Fruit fly (Drosophila melanogaster) whole organism, prepupa: ENCODE measurements around the gene CG3349.
A peak's percentile ranks its signal among the peaks of the same experiment; 100 is the strongest.

Source experiments
- Blimp-1 ChIP-seq: fragments of 200-800 bp; sonication (Bioruptor generic); optimal IDR thresholded peaks from 3 replicates; lab custom pipeline; 2017; ENCODE audit warnings: missing biosample characterization, missing genetic modification characterization, mild to moderate bottlenecking, moderate library complexity, missing genetic modification reagents
- CG10669 ChIP-seq: fragments of 200-800 bp; sonication (Bioruptor generic); optimal IDR thresholded peaks from 3 replicates; lab custom pipeline; 2018; ENCODE audit warnings: missing biosample characterization, mild to moderate bottlenecking, missing genetic modification characterization, moderate library complexity
- CG11294 ChIP-seq: fragments of 200-800 bp; sonication (Bioruptor generic); IDR thresholded peaks from 2 replicates; pipeline ENCODE4 v1.3.6; 2022; ENCODE audit warnings: missing biosample characterization, missing genetic modification characterization
- CG11762 ChIP-seq: fragments of 200-800 bp; sonication (Bioruptor generic); optimal IDR thresholded peaks from 3 replicates; lab custom pipeline; 2016; ENCODE audit warnings: missing biosample characterization, missing genetic modification characterization; ENCODE audit not compliant: insufficient read depth
- CG15336 ChIP-seq: fragments of 200-800 bp; sonication (Bioruptor generic); IDR thresholded peaks from 2 replicates; pipeline ENCODE4 v1.3.6; 2022; ENCODE audit warnings: missing biosample characterization, missing genetic modification characterization
- CG16779 ChIP-seq: fragments of 200-800 bp; sonication (Bioruptor generic); optimal IDR thresholded peaks from 3 replicates; lab custom pipeline; 2017; ENCODE audit warnings: missing biosample characterization, mild to moderate bottlenecking, missing genetic modification characterization
- CG3032 ChIP-seq: fragments of 200-800 bp; optimal IDR thresholded peaks from 2 replicates; lab custom pipeline; 2019; ENCODE audit warnings: missing biosample characterization, mild to moderate bottlenecking, missing genetic modification characterization, moderate library complexity
- CG31627 ChIP-seq: fragments of 200-800 bp; sonication (Bioruptor generic); optimal IDR thresholded peaks from 3 replicates; lab custom pipeline; 2016; ENCODE audit warnings: missing biosample characterization, missing genetic modification characterization
- CG32006 ChIP-seq: fragments of 200-800 bp; sonication (Bioruptor generic); optimal IDR thresholded peaks from 3 replicates; lab custom pipeline; 2017; ENCODE audit warnings: missing biosample characterization, mild to moderate bottlenecking, missing genetic modification characterization
- CG34406 ChIP-seq: fragments of 200-800 bp; sonication (Bioruptor generic); optimal IDR thresholded peaks from 3 replicates; lab custom pipeline; 2016; ENCODE audit warnings: missing biosample characterization, missing genetic modification characterization
- CG3919 ChIP-seq: fragments of 200-800 bp; sonication (Bioruptor generic); optimal IDR thresholded peaks from 3 replicates; lab custom pipeline; 2016; ENCODE audit warnings: missing biosample characterization, missing genetic modification characterization
- CG6276 ChIP-seq: fragments of 200-800 bp; sonication (Bioruptor generic); optimal IDR thresholded peaks from 2 replicates; lab custom pipeline; 2017; ENCODE audit warnings: missing biosample characterization, mild to moderate bottlenecking, missing genetic modification characterization
- CG6808 ChIP-seq: fragments of 200-800 bp; sonication (Bioruptor generic); optimal IDR thresholded peaks from 3 replicates; lab custom pipeline; 2017; ENCODE audit warnings: missing biosample characterization, missing genetic modification characterization, mild to moderate bottlenecking, moderate library complexity, missing genetic modification reagents
- CG6854 ChIP-seq: fragments of 200-800 bp; sonication (Bioruptor generic); optimal IDR thresholded peaks from 2 replicates; lab custom pipeline; 2017; ENCODE audit warnings: missing biosample characterization, mild to moderate bottlenecking, missing genetic modification characterization
- CG7368 ChIP-seq: fragments of 200-800 bp; sonication (Bioruptor generic); optimal IDR thresholded peaks from 3 replicates; lab custom pipeline; 2016; ENCODE audit warnings: missing biosample characterization, missing genetic modification characterization
- CG8119 ChIP-seq: fragments of 200-800 bp; sonication (Bioruptor generic); IDR thresholded peaks from 3 replicates; pipeline ENCODE4 v1.3.6; 2022; ENCODE audit warnings: missing biosample characterization, missing genetic modification characterization
- CG8319 ChIP-seq: fragments of 200-800 bp; sonication (Bioruptor generic); optimal IDR thresholded peaks from 3 replicates; lab custom pipeline; 2016; ENCODE audit warnings: missing biosample characterization, missing genetic modification characterization
- CG8632 ChIP-seq: fragments of 200-800 bp; sonication (Bioruptor generic); optimal IDR thresholded peaks from 3 replicates; lab custom pipeline; 2016; ENCODE audit warnings: missing biosample characterization, missing genetic modification characterization
- CG9139 ChIP-seq: fragments of 200-800 bp; sonication (Bioruptor generic); optimal IDR thresholded peaks from 3 replicates; lab custom pipeline; 2017; ENCODE audit warnings: missing biosample characterization, mild to moderate bottlenecking, missing genetic modification characterization
- Eip75B ChIP-seq: fragments of 200-800 bp; sonication (Bioruptor generic); optimal IDR thresholded peaks from 3 replicates; lab custom pipeline; 2016; ENCODE audit warnings: missing biosample characterization, missing genetic modification characterization
- Eip78C ChIP-seq: fragments of 200-800 bp; sonication (Bioruptor generic); peaks from one replicate; lab custom pipeline; 2016; ENCODE audit warnings: missing biosample characterization, missing genetic modification characterization
- Eip93F ChIP-seq: fragments of 200-800 bp; sonication (Bioruptor generic); optimal IDR thresholded peaks from 2 replicates; lab custom pipeline; 2016; ENCODE audit warnings: missing biosample characterization, mild to moderate bottlenecking, missing genetic modification characterization
- Ets96B ChIP-seq: fragments of 200-800 bp; optimal IDR thresholded peaks from 2 replicates; lab custom pipeline; 2019; ENCODE audit warnings: missing biosample characterization, mild to moderate bottlenecking, missing genetic modification characterization, moderate library complexity
- Gug ChIP-seq: fragments of 200-800 bp; sonication (Bioruptor generic); IDR thresholded peaks from 2 replicates; pipeline ENCODE4 v1.3.6; 2022; ENCODE audit warnings: missing biosample characterization, missing genetic modification characterization
- Hr39 ChIP-seq: fragments of 200-800 bp; sonication (Bioruptor generic); optimal IDR thresholded peaks from 2 replicates; lab custom pipeline; 2016; ENCODE audit warnings: missing biosample characterization, missing genetic modification characterization
- Lpt ChIP-seq: fragments of 200-800 bp; sonication (Bioruptor generic); optimal IDR thresholded peaks from 3 replicates; lab custom pipeline; 2016; ENCODE audit warnings: missing biosample characterization, missing genetic modification characterization
- Met ChIP-seq: fragments of 200-800 bp; sonication (Bioruptor generic); optimal IDR thresholded peaks from 3 replicates; lab custom pipeline; 2016; ENCODE audit warnings: missing biosample characterization, missing genetic modification characterization
- OdsH ChIP-seq: fragments of 200-800 bp; sonication (Bioruptor generic); optimal IDR thresholded peaks from 3 replicates; lab custom pipeline; 2016; ENCODE audit warnings: missing biosample characterization, missing genetic modification characterization
- Sox102F ChIP-seq: fragments of 200-800 bp; sonication (Bioruptor generic); optimal IDR thresholded peaks from 2 replicates; lab custom pipeline; 2016; ENCODE audit warnings: missing biosample characterization, mild to moderate bottlenecking, missing genetic modification characterization
- Sox14 ChIP-seq: fragments of 200-800 bp; sonication (Bioruptor generic); optimal IDR thresholded peaks from 3 replicates; lab custom pipeline; 2016; ENCODE audit warnings: missing biosample characterization, missing genetic modification characterization
- Sox15 ChIP-seq: fragments of 200-800 bp; sonication (Bioruptor generic); optimal IDR thresholded peaks from 3 replicates; lab custom pipeline; 2016; ENCODE audit warnings: missing biosample characterization, missing genetic modification characterization
- achi ChIP-seq: fragments of 200-800 bp; sonication (Bioruptor generic); optimal IDR thresholded peaks from 3 replicates; lab custom pipeline; 2016; ENCODE audit warnings: missing biosample characterization, missing genetic modification characterization
- cyc ChIP-seq: fragments of 200-800 bp; sonication (Bioruptor generic); optimal IDR thresholded peaks from 3 replicates; lab custom pipeline; 2016; ENCODE audit warnings: missing biosample characterization, missing genetic modification characterization
- dsx ChIP-seq: fragments of 200-800 bp; optimal IDR thresholded peaks from 3 replicates; lab custom pipeline; 2019; ENCODE audit warnings: missing biosample characterization, mild to moderate bottlenecking, missing genetic modification characterization, moderate library complexity; ENCODE audit not compliant: poor library complexity, severe bottlenecking
- eg ChIP-seq: fragments of 200-800 bp; sonication (Bioruptor generic); IDR thresholded peaks from 3 replicates; pipeline ENCODE4 v1.3.6; 2022; ENCODE audit warnings: missing biosample characterization, missing genetic modification characterization
- fd59A ChIP-seq: fragments of 200-800 bp; sonication (Bioruptor generic); optimal IDR thresholded peaks from 2 replicates; lab custom pipeline; 2017; ENCODE audit warnings: missing biosample characterization, mild to moderate bottlenecking, missing genetic modification characterization, missing genetic modification reagents
- fkh ChIP-seq: fragments of 200-800 bp; sonication (Bioruptor generic); optimal IDR thresholded peaks from 3 replicates; lab custom pipeline; 2017; ENCODE audit warnings: missing biosample characterization, mild to moderate bottlenecking, missing genetic modification characterization, moderate library complexity
- lz ChIP-seq: fragments of 200-800 bp; sonication (Bioruptor generic); optimal IDR thresholded peaks from 3 replicates; lab custom pipeline; 2016; ENCODE audit warnings: missing biosample characterization, missing genetic modification characterization
- net ChIP-seq: fragments of 200-800 bp; sonication (Bioruptor generic); optimal IDR thresholded peaks from 3 replicates; lab custom pipeline; 2016; ENCODE audit warnings: missing biosample characterization, missing genetic modification characterization
- pdm3 ChIP-seq: fragments of 200-800 bp; sonication (Bioruptor generic); optimal IDR thresholded peaks from 3 replicates; lab custom pipeline; 2016; ENCODE audit warnings: missing biosample characterization, missing genetic modification characterization
- salr ChIP-seq, 2 experiments: fragments of 200-800 bp; sonication (Bioruptor generic); optimal IDR thresholded peaks; 3 replicates each; lab custom pipeline; 2016 to 2018; ENCODE audit warnings: missing biosample characterization in 2 of 2, missing genetic modification characterization in 2 of 2, mild to moderate bottlenecking in 1 of 2
- spab ChIP-seq: fragments of 200-800 bp; sonication (Bioruptor generic); optimal IDR thresholded peaks from 2 replicates; lab custom pipeline; 2017; ENCODE audit warnings: missing biosample characterization, mild to moderate bottlenecking, missing genetic modification characterization, missing genetic modification reagents
- ss ChIP-seq, 2 experiments: fragments of 200-800 bp; sonication (Bioruptor generic); optimal IDR thresholded peaks; 2 replicates in 1 of 2; 3 replicates in 1 of 2; lab custom pipeline; 2017 to 2018; ENCODE audit warnings: mild to moderate bottlenecking in 2 of 2, missing biosample characterization in 2 of 2, missing genetic modification characterization in 2 of 2, moderate library complexity in 1 of 2
- svp ChIP-seq: fragments of 200-800 bp; sonication (Bioruptor generic); peaks from one replicate; lab custom pipeline; 2016; ENCODE audit warnings: missing biosample characterization, missing genetic modification characterization
- topi ChIP-seq: fragments of 200-800 bp; sonication (Bioruptor generic); optimal IDR thresholded peaks from 3 replicates; lab custom pipeline; 2016; ENCODE audit warnings: missing biosample characterization, missing genetic modification characterization
- vri ChIP-seq: fragments of 200-800 bp; sonication (Bioruptor generic); optimal IDR thresholded peaks from 3 replicates; lab custom pipeline; 2016; ENCODE audit warnings: missing biosample characterization, mild to moderate bottlenecking, missing genetic modification characterization

The CG3349 gene

dm6 chr3L:15011638-15012335 lies 32.4 kb downstream of the CG3349 start (continued):
- TF ChIP-seq CG3919 (peak; percentile 66), fkh (GFP tag; lab: Kevin White, UChicago) (no peak), Lpt (GFP tag; lab: Kevin White, UChicago) (peak; percentile 63), Eip78C (peak; percentile 94), Eip75B (GFP tag; lab: Kevin White, UChicago) (peak; percentile 80), CG15336 (GFP tag; lab: Robert Waterston, UW) (peak; percentile 87), ss (GFP tag; optimal IDR thresholded peaks at IDR 0.05; lab: Kevin White, UChicago) (peak; percentile 62 to 81), CG11762 (GFP tag; lab: Kevin White, UChicago) (peak; percentile 54), Ets96B (tag; lab: Kevin White, UChicago) (peak; percentile 88), Hr39 (GFP tag; lab: Kevin White, UChicago) (peak; percentile 34), CG6276 (GFP tag; lab: Kevin White, UChicago) (peak; percentile 73), CG34406 (peak; percentile 76), topi (GFP tag; lab: Kevin White, UChicago) (peak; percentile 59)
- TF ChIP-seq, all 60 proteins: peak for 52

DNA sequence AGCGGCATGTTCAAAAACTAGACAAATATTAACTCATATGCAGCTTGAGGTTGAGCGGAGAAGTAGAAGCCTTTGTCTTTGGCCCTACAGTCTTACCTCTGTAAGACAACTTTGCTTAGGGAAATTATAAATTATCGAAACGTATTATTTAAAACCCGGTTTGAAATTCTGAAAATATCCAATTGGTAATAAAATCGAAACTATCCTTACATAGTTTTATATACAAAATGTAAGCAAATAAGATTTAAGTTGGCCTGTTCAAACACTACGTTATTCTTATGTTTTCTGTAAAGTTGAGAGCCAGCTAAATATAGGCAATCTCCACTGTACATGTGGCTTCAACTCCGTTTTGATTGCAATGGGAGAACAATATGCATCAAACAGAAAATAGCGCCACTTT lies 33.9 kb downstream of the CG3349 start:
- TF ChIP-seq Eip78C (peak; percentile 75), Blimp-1 (no peak), vri (no peak), salr (GFP tag; optimal IDR thresholded peaks at IDR 0.05; lab: Kevin White, UChicago) (peak in 1 of 2 experiments; percentile 31), Met (GFP tag; lab: Kevin White, UChicago) (peak; percentile 3), spab (GFP tag; lab: Kevin White, UChicago) (peak; percentile 24), Lpt (GFP tag; lab: Kevin White, UChicago) (no peak), Sox102F (GFP tag; lab: Kevin White, UChicago) (no peak), Sox15 (GFP tag; lab: Kevin White, UChicago) (no peak), CG6808 (GFP tag; lab: Kevin White, UChicago) (peak; percentile 62), CG32006 (peak; percentile 60), svp (GFP tag; lab: Kevin White, UChicago) (peak; percentile 51), CG11762 (GFP tag; lab: Kevin White, UChicago) (peak; percentile 30), CG31627 (GFP tag; lab: Kevin White, UChicago) (no peak), topi (GFP tag; lab: Kevin White, UChicago) (peak; percentile 3), CG8119 (GFP tag; lab: Robert Waterston, UW) (peak; percentile 52; the same call in 2 of the 3 replicates), pdm3 (GFP tag; lab: Kevin White, UChicago) (peak; percentile 39), fkh (GFP tag; lab: Kevin White, UChicago) (no peak), Ets96B (tag; lab: Kevin White, UChicago) (peak; percentile 67), CG11294 (GFP tag; lab: Robert Waterston, UW) (no peak), CG34406 (peak; percentile 8), OdsH (GFP tag; lab: Kevin White, UChicago) (peak; percentile 12), lz (peak; percentile 15), CG6276 (GFP tag; lab: Kevin White, UChicago) (peak; percentile 51), CG8319 (GFP tag; lab: Kevin White, UChicago) (no peak), CG6854 (no peak), CG3919 (no peak), CG8632 (GFP tag; lab: Kevin White, UChicago) (peak; percentile 35), Hr39 (GFP tag; lab: Kevin White, UChicago) (peak; percentile 12), CG10669 (peak; percentile 61), cyc (GFP tag; lab: Kevin White, UChicago) (peak; percentile 2), CG16779 (tag; lab: Kevin White, UChicago) (peak; percentile 8), Gug (GFP tag; lab: Robert Waterston, UW) (no peak), ss (GFP tag; optimal IDR thresholded peaks at IDR 0.05; lab: Kevin White, UChicago) (peak; percentile 23 to 62), eg (GFP tag; lab: Robert Waterston, UW) (0 out of 3 replicates have a peak, but pooled peaks have one; percentile 28), Sox14 (GFP tag; lab: Kevin White, UChicago) (peak; percentile 40), CG3032 (tag; lab: Kevin White, UChicago) (peak; percentile 64), achi (GFP tag; lab: Kevin White, UChicago) (peak; percentile 42), net (GFP tag; lab: Kevin White, UChicago) (no peak), dsx (GFP tag; lab: Kevin White, UChicago) (peak; percentile 50), Eip93F (GFP tag; lab: Kevin White, UChicago) (no peak), CG9139 (GFP tag; lab: Kevin White, UChicago) (no peak), CG7368 (GFP tag; lab: Kevin White, UChicago) (peak; percentile 6), fd59A (GFP tag; lab: Kevin White, UChicago) (peak; percentile 21), Eip75B (GFP tag; lab: Kevin White, UChicago) (peak; percentile 13)
